Worm (Caenorhabditis elegans) whole organism, L1 larva: ENCODE results near the gene vpat-1.
A peak's percentile ranks its signal among the peaks of the same experiment; 100 is the strongest.

ENCODE experiments used
- C04F5.9 ChIP-seq: sonication (generic microtip); optimal IDR thresholded peaks from 2 replicates; lab custom pipeline; 2016; ENCODE audit warnings: missing genetic modification characterization, missing compliant biosample characterization
- C16A3.4 ChIP-seq: fragments of 150-350 bp; optimal IDR thresholded peaks from 2 replicates; lab custom pipeline; 2014; ENCODE audit warnings: missing biosample characterization, missing genetic modification characterization
- aly-2 ChIP-seq: fragments of 150-350 bp; optimal IDR thresholded peaks from 2 replicates; lab custom pipeline; 2014; ENCODE audit warnings: missing biosample characterization, missing genetic modification characterization
- blmp-1 ChIP-seq: fragments of 150-350 bp; optimal IDR thresholded peaks from 2 replicates; lab custom pipeline; 2014; ENCODE audit warnings: missing biosample characterization, missing genetic modification characterization
- ceh-82 ChIP-seq, 3 experiments: fragments of 150-350 bp in 1 of 3; sonication (generic microtip) in 2 of 3; optimal IDR thresholded peaks; 2 replicates each; lab custom pipeline; 2014 to 2017; ENCODE audit warnings: missing biosample characterization in 3 of 3, missing genetic modification characterization in 3 of 3
- ceh-88 ChIP-seq: fragments of 200-800 bp; sonication (Bioruptor generic); IDR thresholded peaks from 2 replicates; pipeline ENCODE4 v1.3.6; 2022; ENCODE audit warnings: missing genetic modification characterization, missing compliant biosample characterization
- dpl-1 ChIP-seq, 3 experiments: fragments of 150-350 bp in 2 of 3; sonication (generic microtip) in 1 of 3; optimal IDR thresholded peaks; 2 replicates each; lab custom pipeline; 2014 to 2017; ENCODE audit warnings: missing biosample characterization in 3 of 3, missing genetic modification characterization in 3 of 3, missing genetic modification reagents in 3 of 3
- efl-1 ChIP-seq, 4 experiments: fragments of 150-350 bp; optimal IDR thresholded peaks in 3 of 4; peaks in 1 of 4; 1 replicate in 1 of 4; 2 replicates in 3 of 4; lab custom pipeline; 2014; ENCODE audit warnings: missing biosample characterization in 2 of 4, missing genetic modification characterization in 2 of 4, missing genetic modification reagents in 2 of 4
- egl-13 ChIP-seq: sonication (generic microtip); optimal IDR thresholded peaks from 2 replicates; lab custom pipeline; 2016; ENCODE audit warnings: missing genotype, missing genetic modification reagents, missing genetic modification characterization, missing compliant biosample characterization
- grh-1 ChIP-seq: fragments of 200-800 bp; sonication (Bioruptor generic); IDR thresholded peaks from 2 replicates; pipeline ENCODE4 v1.3.6; 2022; ENCODE audit warnings: missing genetic modification reagents, missing genetic modification characterization, missing compliant biosample characterization
- hlh-17 ChIP-seq: fragments of 200-800 bp; sonication (Bioruptor generic); optimal IDR thresholded peaks from 2 replicates; lab custom pipeline; 2018; ENCODE audit warnings: missing genetic modification characterization, mild to moderate bottlenecking, missing compliant biosample characterization, moderate library complexity, borderline replicate concordance
- hlh-4 ChIP-seq: sonication (generic microtip); optimal IDR thresholded peaks from 2 replicates; lab custom pipeline; 2016; ENCODE audit warnings: mild to moderate bottlenecking, missing genetic modification characterization, missing compliant biosample characterization
- isw-1 ChIP-seq: fragments of 200-800 bp; sonication (Bioruptor generic); IDR thresholded peaks from 2 replicates; pipeline ENCODE4 v1.3.6; 2022; ENCODE audit warnings: missing genetic modification characterization, missing compliant biosample characterization
- lin-14 ChIP-seq: fragments of 200-800 bp; sonication (Bioruptor generic); optimal IDR thresholded peaks from 2 replicates; lab custom pipeline; 2018; ENCODE audit warnings: mild to moderate bottlenecking, missing genetic modification characterization, moderate library complexity, missing compliant biosample characterization
- lin-15B ChIP-seq: fragments of 150-350 bp; sonication (generic microtip); optimal IDR thresholded peaks from 3 replicates; lab custom pipeline; 2014; ENCODE audit warnings: missing biosample characterization, missing genetic modification characterization
- lin-35 ChIP-seq, 2 experiments: fragments of 150-350 bp; optimal IDR thresholded peaks; 2 replicates each; lab custom pipeline; 2014; ENCODE audit warnings: missing biosample characterization in 2 of 2, missing genetic modification characterization in 2 of 2, missing genetic modification reagents in 2 of 2
- lsy-2 ChIP-seq, 2 experiments: fragments of 150-350 bp; optimal IDR thresholded peaks; 2 replicates each; lab custom pipeline; 2014; ENCODE audit warnings: missing biosample characterization in 2 of 2, missing genetic modification characterization in 2 of 2
- mdl-1 ChIP-seq, 2 experiments: fragments of 150-350 bp; optimal IDR thresholded peaks; 2 replicates each; lab custom pipeline; 2014 to 2017; ENCODE audit warnings: missing biosample characterization in 2 of 2, missing genetic modification characterization in 2 of 2, inconsistent platforms in 1 of 2
- mep-1 ChIP-seq: fragments of 150-350 bp; optimal IDR thresholded peaks from 2 replicates; lab custom pipeline; 2014; ENCODE audit warnings: missing biosample characterization, missing genetic modification characterization
- nhr-19 ChIP-seq: fragments of 200-800 bp; sonication (Bioruptor generic); conservative IDR thresholded peaks from 2 replicates; pipeline ENCODE4 v1.3.6; 2022; ENCODE audit warnings: missing genetic modification characterization, missing compliant biosample characterization
- nhr-237 ChIP-seq: fragments of 150-350 bp; optimal IDR thresholded peaks from 2 replicates; lab custom pipeline; 2014; ENCODE audit warnings: missing biosample characterization, missing genetic modification characterization
- nhr-71 ChIP-seq: sonication (generic microtip); optimal IDR thresholded peaks from 2 replicates; lab custom pipeline; 2016; ENCODE audit warnings: mild to moderate bottlenecking, missing genetic modification characterization, moderate library complexity, missing compliant biosample characterization
- nhr-76 ChIP-seq: sonication (generic microtip); optimal IDR thresholded peaks from 2 replicates; lab custom pipeline; 2017; ENCODE audit warnings: missing biosample characterization, missing genetic modification characterization
- nhr-77 ChIP-seq: fragments of 150-350 bp; optimal IDR thresholded peaks from 2 replicates; lab custom pipeline; 2014; ENCODE audit warnings: missing biosample characterization, missing genetic modification characterization
- nhr-85 ChIP-seq: sonication (generic microtip); peaks from one replicate; lab custom pipeline; 2016; ENCODE audit warnings: missing genetic modification characterization, inconsistent platforms, missing compliant biosample characterization
- pax-3 ChIP-seq: fragments of 200-800 bp; sonication (Bioruptor generic); optimal IDR thresholded peaks from 2 replicates; lab custom pipeline; 2018; ENCODE audit warnings: mild to moderate bottlenecking, missing genetic modification characterization, moderate library complexity, missing compliant biosample characterization
- rnt-1 ChIP-seq: sonication (generic microtip); optimal IDR thresholded peaks from 2 replicates; lab custom pipeline; 2016; ENCODE audit warnings: mild to moderate bottlenecking, missing genetic modification characterization, moderate library complexity, missing compliant biosample characterization
- skn-1 ChIP-seq: fragments of 150-350 bp; optimal IDR thresholded peaks from 2 replicates; lab custom pipeline; 2014; ENCODE audit warnings: missing biosample characterization, missing genetic modification characterization
- snu-23 ChIP-seq: sonication (generic microtip); optimal IDR thresholded peaks from 2 replicates; lab custom pipeline; 2016; ENCODE audit warnings: missing genetic modification characterization, missing compliant biosample characterization
- sptf-1 ChIP-seq: fragments of 150-350 bp; optimal IDR thresholded peaks from 2 replicates; lab custom pipeline; 2014; ENCODE audit warnings: missing biosample characterization, missing genetic modification characterization
- swsn-7 ChIP-seq: sonication (generic microtip); optimal IDR thresholded peaks from 2 replicates; lab custom pipeline; 2016; ENCODE audit warnings: missing genetic modification characterization, missing compliant biosample characterization
- tbx-2 ChIP-seq: sonication (generic microtip); optimal IDR thresholded peaks from 2 replicates; lab custom pipeline; 2016; ENCODE audit warnings: missing genetic modification characterization, missing compliant biosample characterization
- vab-15 ChIP-seq: sonication (generic microtip); optimal IDR thresholded peaks from 2 replicates; lab custom pipeline; 2017; ENCODE audit warnings: missing genotype, mild to moderate bottlenecking, missing genetic modification characterization, missing compliant biosample characterization
- xbp-1 ChIP-seq: sonication (generic microtip); optimal IDR thresholded peaks from 2 replicates; lab custom pipeline; 2016; ENCODE audit warnings: missing genetic modification characterization, missing compliant biosample characterization
- zag-1 ChIP-seq: fragments of 150-350 bp; optimal IDR thresholded peaks from 2 replicates; lab custom pipeline; 2014; ENCODE audit warnings: missing biosample characterization, missing genetic modification characterization

The vpat-1 gene

ce11 chrX:1051041-1051440, 5.0 kb upstream of the vpat-1 start (continued):
- TF ChIP-seq egl-13 (no peak), swsn-7 (tag; lab: Kevin White, UChicago) (peak; percentile 39), ceh-88 (no peak), nhr-77 (tag; lab: Kevin White, UChicago) (no peak), nhr-237 (tag; lab: Kevin White, UChicago) (no peak), aly-2 (tag; lab: Kevin White, UChicago) (no peak), nhr-19 (GFP tag; lab: Robert Waterston, UW) (0 out of 2 replicates have a peak, but pooled peaks have one; percentile 36), sptf-1 (tag; lab: Kevin White, UChicago) (no peak), rnt-1 (peak; percentile 79), lin-14 (peak; percentile 80)

ce11 chrX:1044327-1044726, 1.7 kb downstream of the vpat-1 start:
- no peak for TF ChIP-seq lin-15B (tag; lab: Kevin White, UChicago)
- TF ChIP-seq C04F5.9 (tag; lab: Kevin White, UChicago), result no peak
- peak; percentile 69 for TF ChIP-seq skn-1 (tag; lab: Kevin White, UChicago)
- TF ChIP-seq mep-1 (tag; lab: Kevin White, UChicago), result no peak
- no peak for TF ChIP-seq isw-1

ce11 chrX:1038347-1038746, 7.7 kb downstream of the vpat-1 start, which contains the start of gene F55A4.7:
Gene F55A4.7 (minus strand): TSS chrX:1038447.
- no peak for TF ChIP-seq nhr-76 (tag; lab: Kevin White, UChicago)
- peak; percentile 20 for TF ChIP-seq nhr-85 (tag; lab: Kevin White, UChicago)
- TF ChIP-seq, all 84 proteins: peak for 1

ce11 chrX:1035039-1035598, 10.9 kb downstream of the vpat-1 start, which contains the start of the genes stau-1 and sec-22:
Gene stau-1 (minus strand): TSS chrX:1035286.
Gene sec-22 (plus strand): TSS chrX:1035548.
- TF ChIP-seq ceh-82 (tag; optimal IDR thresholded peaks at IDR 0.05; lab: Kevin White, UChicago) (peak in 1 of 3 experiments; percentile 33), efl-1 (optimal IDR thresholded peaks at IDR 0.05; lab: Kevin White, UChicago) (peak in 1 of 2 experiments; percentile 21), efl-1 (GFP tag; optimal IDR thresholded peaks at IDR 0.05 in 1 of 2; lab: Kevin White, UChicago) (no peak), grh-1 (GFP tag; lab: Robert Waterston, UW) (no peak), lin-14 (peak; percentile 75), tbx-2 (no peak), zag-1 (no peak), lsy-2 (tag; optimal IDR thresholded peaks at IDR 0.05; lab: Kevin White, UChicago) (peak in 1 of 2 experiments; percentile 40), C04F5.9 (tag; lab: Kevin White, UChicago) (no peak), dpl-1 (GFP tag; optimal IDR thresholded peaks at IDR 0.05; lab: Kevin White, UChicago) (peak in 2 of 3 experiments; percentile 3 to 33), rnt-1 (peak; percentile 34), xbp-1 (tag; lab: Kevin White, UChicago) (peak; percentile 20), pax-3 (tag; lab: Kevin White, UChicago) (no peak), snu-23 (GFP tag; lab: Kevin White, UChicago) (peak; percentile 47), blmp-1 (tag; lab: Kevin White, UChicago) (peak; percentile 70), hlh-17 (GFP tag; lab: Kevin White, UChicago) (no peak), mdl-1 (tag; optimal IDR thresholded peaks at IDR 0.05; lab: Kevin White, UChicago) (no peak), hlh-4 (no peak), lin-35 (GFP tag; optimal IDR thresholded peaks at IDR 0.05; lab: Kevin White, UChicago) (peak; percentile 23 to 46), nhr-71 (tag; lab: Kevin White, UChicago) (peak; percentile 21), C16A3.4 (tag; lab: Kevin White, UChicago) (peak; percentile 5), skn-1 (tag; lab: Kevin White, UChicago) (peak; percentile 65), vab-15 (tag; lab: Kevin White, UChicago) (peak; percentile 33)
